Worm (Caenorhabditis elegans): Measurements from ENCODE around the gene aass-1.

DNA sequence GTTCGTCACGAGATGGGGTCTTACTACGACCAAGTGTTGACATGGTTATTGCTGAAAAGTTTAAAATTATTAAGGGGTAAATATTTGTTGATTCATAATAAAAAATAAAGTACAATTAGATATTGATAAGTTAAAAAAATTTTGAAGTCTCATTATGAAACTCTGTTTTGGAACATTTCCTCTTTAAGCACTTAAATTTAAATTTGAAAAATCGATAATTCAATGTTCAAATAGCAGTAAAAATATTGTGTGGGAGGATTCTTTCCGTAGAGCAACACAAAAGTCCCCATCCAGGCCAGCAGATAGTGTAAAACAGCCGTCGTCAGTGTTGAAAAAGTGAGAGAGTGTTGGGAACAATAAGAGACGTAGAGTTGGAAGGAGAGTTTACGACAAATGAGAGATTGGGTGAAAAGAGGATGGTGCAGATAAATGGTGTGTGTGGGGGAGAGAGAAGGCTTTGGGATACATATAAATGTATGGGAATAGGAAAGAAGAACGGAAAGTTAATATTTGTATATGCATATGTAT is 19.3 kb downstream of the aass-1 start, which contains the start of gene pat-6:
- TF ChIP-seq nhr-129 (tag; optimal IDR thresholded peaks at IDR 0.05) (no peak), snpc-4 (tag; optimal IDR thresholded peaks at IDR 0.05) (no peak), lin-39 (tag; optimal IDR thresholded peaks at IDR 0.05) (no peak), unc-55 (GFP tag; optimal IDR thresholded peaks at IDR 0.05) (peak; percentile 56), alr-1 (tag; optimal IDR thresholded peaks at IDR 0.05) (no peak), mbf-1 (tag; optimal IDR thresholded peaks at IDR 0.05) (no peak), crh-2 (tag; optimal IDR thresholded peaks at IDR 0.05) (no peak), ceh-82 (tag; optimal IDR thresholded peaks at IDR 0.05) (no peak), mab-5 (tag; optimal IDR thresholded peaks at IDR 0.05) (no peak), nhr-12 (tag; optimal IDR thresholded peaks at IDR 0.05) (no peak), unc-62 (GFP tag; optimal IDR thresholded peaks at IDR 0.05) (no peak), C34F6.9 (tag; optimal IDR thresholded peaks at IDR 0.05) (peak; percentile 64)

Measured in whole organism, L2 larva.